Worm (Caenorhabditis elegans): ENCODE measurements around the gene symk-1.

DNA sequence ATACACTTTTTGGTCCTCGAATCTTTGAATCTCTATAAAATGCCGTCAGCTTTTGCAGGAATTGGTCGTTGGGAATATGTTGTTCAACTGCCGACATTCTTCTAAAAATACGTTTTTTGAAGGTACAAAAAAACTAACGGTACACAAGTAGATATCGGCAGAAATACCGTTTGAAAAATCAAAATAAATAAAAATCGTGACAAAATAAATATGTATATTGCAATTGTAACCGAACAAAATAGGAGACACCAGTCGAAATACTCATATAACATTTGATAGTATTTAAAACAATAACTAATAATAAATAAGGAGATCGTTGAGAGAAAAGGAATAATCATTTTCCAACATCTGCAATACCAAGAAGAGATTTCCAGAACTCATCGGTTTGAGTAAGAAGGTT lies 5.0 kb upstream of the symk-1 start, which contains the start of gene F25G6.8:
- TF ChIP-seq blmp-1 (tag; optimal IDR thresholded peaks at IDR 0.05) (no peak), mls-2 (tag; optimal IDR thresholded peaks at IDR 0.05) (no peak), lsy-2 (tag; optimal IDR thresholded peaks at IDR 0.05) (no peak), cnd-1 (tag; optimal IDR thresholded peaks at IDR 0.05) (no peak), elt-3 (tag; optimal IDR thresholded peaks at IDR 0.05) (no peak), pha-4 (tag; optimal IDR thresholded peaks at IDR 0.05) (no peak), flh-1 (GFP tag; optimal IDR thresholded peaks at IDR 0.05) (no peak), nhr-76 (tag; optimal IDR thresholded peaks at IDR 0.05) (no peak), snpc-4 (tag; optimal IDR thresholded peaks at IDR 0.05) (no peak), unc-39 (tag; optimal IDR thresholded peaks at IDR 0.05) (no peak), ceh-43 (GFP tag; optimal IDR thresholded peaks at IDR 0.05) (no peak), unc-62 (GFP tag; optimal IDR thresholded peaks at IDR 0.05) (no peak), nhr-237 (tag; optimal IDR thresholded peaks at IDR 0.05) (no peak), sem-2 (GFP tag; optimal IDR thresholded peaks at IDR 0.05) (no peak)

Data from whole organism, mixed stage, embryonic.